Worm (Caenorhabditis elegans): Measurements from ENCODE around the gene asp-17.

Gene asp-17

ce11 chrV:18993017-18993416, 44.1 kb downstream of the asp-17 start:
- no peak for TF ChIP-seq tbx-2 (tag; optimal IDR thresholded peaks at IDR 0.05)
- no peak for TF ChIP-seq efl-1 (optimal IDR thresholded peaks at IDR 0.05)
- peak in 1 of 2 experiments; percentile 25 for TF ChIP-seq efl-1 (GFP tag; optimal IDR thresholded peaks at IDR 0.05 in 1 of 2)

ce11 chrV:18990958-18991357, 46.2 kb downstream of the asp-17 start:
- no peak for TF ChIP-seq nhr-28 (tag; optimal IDR thresholded peaks at IDR 0.05)
- no peak for TF ChIP-seq irx-1 (tag; optimal IDR thresholded peaks at IDR 0.05)
- no peak for TF ChIP-seq aly-2 (tag; optimal IDR thresholded peaks at IDR 0.05)
- TF ChIP-seq aha-1 (tag; optimal IDR thresholded peaks at IDR 0.05) = no peak
- no peak for TF ChIP-seq nhr-90 (tag; optimal IDR thresholded peaks at IDR 0.05; ENCODE audit: poor library complexity)
- TF ChIP-seq nhr-84 (tag; optimal IDR thresholded peaks at IDR 0.05) = no peak
- TF ChIP-seq pqm-1 (tag; optimal IDR thresholded peaks at IDR 0.05) = no peak
- no peak for TF ChIP-seq ceh-88 (GFP tag; IDR thresholded peaks at IDR 0.05)
- no peak for TF ChIP-seq mdl-1 (tag; optimal IDR thresholded peaks at IDR 0.05)
- TF ChIP-seq blmp-1 (tag; optimal IDR thresholded peaks at IDR 0.05) = no peak
- TF ChIP-seq pax-3 (tag; optimal IDR thresholded peaks at IDR 0.05) = no peak
- TF ChIP-seq sox-4 (tag; optimal IDR thresholded peaks at IDR 0.05) = no peak
- no peak for TF ChIP-seq nhr-237 (tag; optimal IDR thresholded peaks at IDR 0.05)
- no peak for TF ChIP-seq F16B12.6 (tag; optimal IDR thresholded peaks at IDR 0.05)

ce11 chrV:18990238-18990901, 46.8 kb downstream of the asp-17 start, which contains the start of the genes reps-1 and Y39B6A.37:
TSS of gene reps-1 (minus strand) at chrV:18990500.
TSS of gene Y39B6A.37 (plus strand) at chrV:18990851.
- no peak for TF ChIP-seq alr-1 (tag; optimal IDR thresholded peaks at IDR 0.05; ENCODE audit: borderline replicate concordance)
- peak; percentile 49 for TF ChIP-seq egl-13 (tag; optimal IDR thresholded peaks at IDR 0.05)
- TF ChIP-seq snpc-4 (tag; optimal IDR thresholded peaks at IDR 0.05) = peak; percentile 62
- peak; percentile 78 for TF ChIP-seq nhr-90 (tag; optimal IDR thresholded peaks at IDR 0.05; ENCODE audit: poor library complexity)
- peak; percentile 74 to 85 for TF ChIP-seq lin-35 (GFP tag; optimal IDR thresholded peaks at IDR 0.05)
- peak; percentile 93 for TF ChIP-seq nhr-19 (GFP tag; conservative IDR thresholded peaks at IDR 0.05)
- peak in 1 of 2 experiments; percentile 46 for TF ChIP-seq ztf-11 (tag; optimal IDR thresholded peaks at IDR 0.05)
- TF ChIP-seq ets-5 (GFP tag; IDR thresholded peaks at IDR 0.05) = no peak
- TF ChIP-seq C04F5.9 (tag; optimal IDR thresholded peaks at IDR 0.05) = peak; percentile 44
- TF ChIP-seq ces-1 (GFP tag; optimal IDR thresholded peaks at IDR 0.05) = no peak
- peak; percentile 80 for TF ChIP-seq tbx-2 (tag; optimal IDR thresholded peaks at IDR 0.05)
- peak; percentile 75 to 90 (median 89) for TF ChIP-seq ceh-82 (tag; optimal IDR thresholded peaks at IDR 0.05)
- TF ChIP-seq dsc-1 (tag; optimal IDR thresholded peaks at IDR 0.05) = peak; percentile 77
- no peak for TF ChIP-seq nhr-28 (tag; optimal IDR thresholded peaks at IDR 0.05)
- TF ChIP-seq nhr-77 (tag; optimal IDR thresholded peaks at IDR 0.05) = peak; percentile 16
- TF ChIP-seq fkh-10 (GFP tag; optimal IDR thresholded peaks at IDR 0.05) = no peak
- TF ChIP-seq F16B12.6 (tag; optimal IDR thresholded peaks at IDR 0.05) = peak; percentile 39
- peak; percentile 75 for TF ChIP-seq xbp-1 (tag; optimal IDR thresholded peaks at IDR 0.05)
- peak; percentile 53 for TF ChIP-seq aly-2 (tag; optimal IDR thresholded peaks at IDR 0.05)
- TF ChIP-seq nhr-20 (tag; optimal IDR thresholded peaks at IDR 0.05) = peak; percentile 67
- peak; percentile 9 for TF ChIP-seq hpl-2 (GFP tag; optimal IDR thresholded peaks at IDR 0.05)
- peak; percentile 79 for TF ChIP-seq mab-9 (GFP tag; IDR thresholded peaks at IDR 0.05)
- TF ChIP-seq pax-3 (tag; optimal IDR thresholded peaks at IDR 0.05) = no peak
- peak; percentile 76 to 79 for TF ChIP-seq lsy-2 (tag; optimal IDR thresholded peaks at IDR 0.05)
- peak; percentile 42 for TF ChIP-seq nhr-11 (tag; optimal IDR thresholded peaks at IDR 0.05)
- peak; percentile 70 to 82 for TF ChIP-seq efl-1 (optimal IDR thresholded peaks at IDR 0.05)
- TF ChIP-seq efl-1 (GFP tag; optimal IDR thresholded peaks at IDR 0.05 in 1 of 2) = peak; percentile 79 to 98
- no peak for TF ChIP-seq nhr-84 (tag; optimal IDR thresholded peaks at IDR 0.05)
- peak; percentile 55; the same call in 1 of the 2 replicates for TF ChIP-seq unc-98 (GFP tag; IDR thresholded peaks at IDR 0.05)
- TF ChIP-seq irx-1 (tag; optimal IDR thresholded peaks at IDR 0.05) = peak; percentile 72
- peak; percentile 38 for TF ChIP-seq lin-15B (tag; optimal IDR thresholded peaks at IDR 0.05)
- TF ChIP-seq nhr-47 (tag; optimal IDR thresholded peaks at IDR 0.05) = peak; percentile 89
- TF ChIP-seq mep-1 (tag; optimal IDR thresholded peaks at IDR 0.05) = peak; percentile 88
- TF ChIP-seq C16A3.4 (tag; optimal IDR thresholded peaks at IDR 0.05) = peak; percentile 43
- peak; percentile 57 for TF ChIP-seq ceh-90 (tag; optimal IDR thresholded peaks at IDR 0.05)
- peak; percentile 42 for TF ChIP-seq blmp-1 (tag; optimal IDR thresholded peaks at IDR 0.05)
- TF ChIP-seq fkh-8 (tag; optimal IDR thresholded peaks at IDR 0.05) = peak; percentile 52
- TF ChIP-seq elt-3 (tag; optimal IDR thresholded peaks at IDR 0.05) = peak in 1 of 6 experiments; percentile 9
- TF ChIP-seq unc-130 (tag; optimal IDR thresholded peaks at IDR 0.05) = peak; percentile 67
- TF ChIP-seq nhr-71 (tag; optimal IDR thresholded peaks at IDR 0.05) = peak; percentile 86
- no peak for TF ChIP-seq unc-30 (tag; optimal IDR thresholded peaks at IDR 0.05)

Measured in whole organism, L1 larva.